Fruit fly (Drosophila melanogaster) whole organism, embryonic: ENCODE results near the gene Tm1.
A peak's percentile ranks its signal among the peaks of the same experiment; 100 is the strongest.

Experiments used
- C15 ChIP-seq: fragments of 200-800 bp; sonication (Bioruptor generic); IDR thresholded peaks from 3 replicates; pipeline ENCODE4 v1.3.6; 2022; ENCODE audit warnings: missing biosample characterization, missing genetic modification characterization
- CG10366 ChIP-seq: fragments of 200-800 bp; sonication (Bioruptor generic); IDR thresholded peaks from 2 replicates; pipeline ENCODE4 v1.3.6; 2022; ENCODE audit warnings: missing biosample characterization, missing genetic modification characterization
- CG11093 ChIP-seq: fragments of 200-800 bp; sonication (Bioruptor generic); IDR thresholded peaks from 3 replicates; pipeline ENCODE4 v1.3.6; 2022; ENCODE audit warnings: missing biosample characterization, missing genetic modification characterization
- CG12391 ChIP-seq: fragments of 200-800 bp; sonication (Bioruptor generic); optimal IDR thresholded peaks from 3 replicates; lab custom pipeline; 2018; ENCODE audit warnings: missing biosample characterization, mild to moderate bottlenecking, missing genetic modification characterization, moderate library complexity
- CG13775 ChIP-seq: fragments of 200-800 bp; sonication (Bioruptor generic); optimal IDR thresholded peaks from 3 replicates; lab custom pipeline; 2017; ENCODE audit warnings: missing biosample characterization, mild to moderate bottlenecking, missing genetic modification characterization
- CG1529 ChIP-seq: fragments of 200-800 bp; sonication (Bioruptor generic); optimal IDR thresholded peaks from 3 replicates; lab custom pipeline; 2018; ENCODE audit warnings: missing biosample characterization, missing genetic modification characterization
- CG1647 ChIP-seq: fragments of 200-800 bp; sonication (Bioruptor generic); optimal IDR thresholded peaks from 3 replicates; lab custom pipeline; 2016; ENCODE audit warnings: missing biosample characterization, missing genetic modification characterization
- CG16813 ChIP-seq: fragments of 200-800 bp; sonication (Bioruptor generic); IDR thresholded peaks from 3 replicates; pipeline ENCODE4 v1.3.6; 2022; ENCODE audit warnings: missing biosample characterization, missing genetic modification characterization; ENCODE audit not compliant: partially characterized antibody
- CG17328 ChIP-seq: fragments of 200-800 bp; sonication (Bioruptor generic); IDR thresholded peaks from 2 replicates; pipeline ENCODE4 v1.3.6; 2022; ENCODE audit warnings: missing biosample characterization, missing genetic modification characterization
- CG18262 ChIP-seq: fragments of 200-800 bp; optimal IDR thresholded peaks from 3 replicates; lab custom pipeline; 2019; ENCODE audit warnings: missing biosample characterization, mild to moderate bottlenecking, missing genetic modification characterization, moderate library complexity
- CG34224 ChIP-seq: fragments of 200-800 bp; sonication (Bioruptor generic); IDR thresholded peaks from 3 replicates; pipeline ENCODE4 v1.3.6; 2022; ENCODE audit warnings: missing biosample characterization, missing genetic modification characterization; ENCODE audit not compliant: partially characterized antibody
- CG3838 ChIP-seq: fragments of 200-800 bp; sonication (Bioruptor generic); optimal IDR thresholded peaks from 3 replicates; lab custom pipeline; 2016; ENCODE audit warnings: missing biosample characterization, missing genetic modification characterization
- CG3847 ChIP-seq: fragments of 200-800 bp; sonication (Bioruptor generic); IDR thresholded peaks from 2 replicates; pipeline ENCODE4 v1.3.6; 2022; ENCODE audit warnings: missing biosample characterization, missing genetic modification characterization
- CG4820 ChIP-seq: fragments of 200-800 bp; sonication (Bioruptor generic); optimal IDR thresholded peaks from 3 replicates; lab custom pipeline; 2016; ENCODE audit warnings: missing biosample characterization, missing genetic modification characterization
- CG4854 ChIP-seq: fragments of 200-800 bp; sonication (Bioruptor generic); optimal IDR thresholded peaks from 2 replicates; lab custom pipeline; 2016; ENCODE audit warnings: missing biosample characterization, missing genetic modification characterization, inconsistent platforms
- CG6813 ChIP-seq: fragments of 200-800 bp; sonication (Bioruptor generic); optimal IDR thresholded peaks from 2 replicates; lab custom pipeline; 2017; ENCODE audit warnings: missing biosample characterization, missing genetic modification characterization, mild to moderate bottlenecking, moderate library complexity, missing genetic modification reagents
- CG7357 ChIP-seq: fragments of 200-800 bp; sonication (Bioruptor generic); IDR thresholded peaks from 3 replicates; pipeline ENCODE4 v1.3.6; 2022; ENCODE audit warnings: missing biosample characterization, missing genetic modification characterization
- CG7372 ChIP-seq: fragments of 200-800 bp; sonication (Bioruptor generic); IDR thresholded peaks from 2 replicates; pipeline ENCODE4 v1.3.6; 2022; ENCODE audit warnings: missing biosample characterization, missing genetic modification characterization
- Drgx ChIP-seq: fragments of 200-800 bp; sonication (Bioruptor generic); IDR thresholded peaks from 2 replicates; pipeline ENCODE4 v1.3.6; 2022; ENCODE audit warnings: missing biosample characterization, missing genetic modification characterization
- Fer1 ChIP-seq: fragments of 200-800 bp; sonication (Bioruptor generic); optimal IDR thresholded peaks from 2 replicates; lab custom pipeline; 2017; ENCODE audit warnings: missing biosample characterization, mild to moderate bottlenecking, missing genetic modification characterization
- Fer3 ChIP-seq: fragments of 200-800 bp; sonication (Bioruptor generic); optimal IDR thresholded peaks from 2 replicates; lab custom pipeline; 2018; ENCODE audit warnings: missing biosample characterization, mild to moderate bottlenecking, missing genetic modification characterization, moderate library complexity
- Gug ChIP-seq: fragments of 200-800 bp; sonication (Bioruptor generic); IDR thresholded peaks from 4 replicates; pipeline ENCODE4 v1.3.6; 2022; ENCODE audit warnings: missing biosample characterization, missing genetic modification characterization
- HLH54F ChIP-seq: fragments of 200-800 bp; sonication (Bioruptor generic); optimal IDR thresholded peaks from 3 replicates; lab custom pipeline; 2016; ENCODE audit warnings: missing biosample characterization, missing genetic modification characterization
- HmgD ChIP-seq: fragments of 200-800 bp; sonication (Bioruptor generic); optimal IDR thresholded peaks from 3 replicates; lab custom pipeline; 2016; ENCODE audit warnings: missing biosample characterization, missing genetic modification characterization
- Hsf ChIP-seq: fragments of 200-800 bp; sonication (Bioruptor generic); optimal IDR thresholded peaks from 3 replicates; lab custom pipeline; 2016; ENCODE audit warnings: missing biosample characterization, missing genetic modification characterization
- NC2β ChIP-seq: fragments of 200-800 bp; sonication (Bioruptor generic); optimal IDR thresholded peaks from 2 replicates; lab custom pipeline; 2016; ENCODE audit warnings: missing biosample characterization, missing genetic modification characterization
- Nf-YA ChIP-seq: fragments of 200-800 bp; sonication (Bioruptor generic); IDR thresholded peaks from 2 replicates; pipeline ENCODE4 v1.3.6; 2022; ENCODE audit warnings: missing biosample characterization, missing genetic modification characterization
- NfI ChIP-seq: fragments of 200-800 bp; sonication (Bioruptor generic); optimal IDR thresholded peaks from 3 replicates; lab custom pipeline; 2018; ENCODE audit warnings: missing biosample characterization, mild to moderate bottlenecking, missing genetic modification characterization, moderate library complexity
- Opbp ChIP-seq: fragments of 200-800 bp; sonication (Bioruptor generic); IDR thresholded peaks from 3 replicates; pipeline ENCODE4 v1.3.6; 2022; ENCODE audit warnings: missing biosample characterization, missing genetic modification characterization; ENCODE audit not compliant: partially characterized antibody
- Sin3A ChIP-seq: fragments of >200 bp; optimal IDR thresholded peaks from 2 replicates; lab custom pipeline; 2018
- Sox102F ChIP-seq: fragments of 200-800 bp; sonication (Bioruptor generic); optimal IDR thresholded peaks from 2 replicates; lab custom pipeline; 2018; ENCODE audit warnings: missing biosample characterization, mild to moderate bottlenecking, missing genetic modification characterization, moderate library complexity
- Ssrp ChIP-seq: fragments of 200-800 bp; sonication (Bioruptor generic); optimal IDR thresholded peaks from 2 replicates; lab custom pipeline; 2018; ENCODE audit warnings: missing biosample characterization, mild to moderate bottlenecking, missing genetic modification characterization, moderate library complexity
- Tbp ChIP-seq: fragments of >200 bp; optimal IDR thresholded peaks from 2 replicates; lab custom pipeline; 2018; ENCODE audit warnings: missing biosample characterization, missing genetic modification characterization
- Xrp1 ChIP-seq: fragments of 200-800 bp; sonication (Bioruptor generic); IDR thresholded peaks from 2 replicates; pipeline ENCODE4 v1.3.6; 2022; ENCODE audit warnings: missing biosample characterization, missing genetic modification characterization
- cad ChIP-seq: fragments of >200 bp; optimal IDR thresholded peaks from 2 replicates; lab custom pipeline; 2017; ENCODE audit warnings: missing biosample characterization, missing genetic modification characterization
- dati ChIP-seq: fragments of 200-800 bp; sonication (Bioruptor generic); IDR thresholded peaks from 2 replicates; pipeline ENCODE4 v1.3.6; 2022; ENCODE audit warnings: missing biosample characterization, missing genetic modification characterization
- dpn ChIP-seq, 2 experiments: fragments of 200-800 bp; sonication (Bioruptor generic); optimal IDR thresholded peaks; 3 replicates each; lab custom pipeline; 2016; ENCODE audit warnings: missing biosample characterization in 2 of 2, missing genetic modification characterization in 2 of 2
- emc ChIP-seq: fragments of 200-800 bp; sonication (Bioruptor generic); optimal IDR thresholded peaks from 2 replicates; lab custom pipeline; 2016; ENCODE audit warnings: missing biosample characterization, missing genetic modification characterization
- eyg ChIP-seq: fragments of 200-800 bp; sonication (Bioruptor generic); optimal IDR thresholded peaks from 3 replicates; lab custom pipeline; 2016; ENCODE audit warnings: missing biosample characterization, missing genetic modification characterization
- ftz-f1 ChIP-seq: fragments of 200-800 bp; sonication (Bioruptor generic); optimal IDR thresholded peaks from 2 replicates; lab custom pipeline; 2016; ENCODE audit warnings: missing biosample characterization, missing genetic modification characterization
- gcm ChIP-seq: fragments of 200-800 bp; sonication (Bioruptor generic); optimal IDR thresholded peaks from 2 replicates; lab custom pipeline; 2019; ENCODE audit warnings: missing biosample characterization, mild to moderate bottlenecking, missing genetic modification characterization, moderate library complexity
- hkb ChIP-seq, 2 experiments: fragments of 200-800 bp in 1 of 2; fragments of >200 bp in 1 of 2; sonication (Bioruptor generic) in 1 of 2; IDR thresholded peaks in 1 of 2; optimal IDR thresholded peaks in 1 of 2; 2 replicates each; pipeline versions ENCODE4 v1.3.6 to Lab custom; 2017 to 2022; ENCODE audit warnings: missing biosample characterization in 1 of 2, missing genetic modification characterization in 1 of 2
- hth ChIP-seq: fragments of >200 bp; optimal IDR thresholded peaks from 2 replicates; lab custom pipeline; 2017; ENCODE audit warnings: inconsistent platforms
- kah ChIP-seq: fragments of 200-800 bp; sonication (Bioruptor generic); optimal IDR thresholded peaks from 2 replicates; lab custom pipeline; 2018; ENCODE audit warnings: missing biosample characterization, mild to moderate bottlenecking, missing genetic modification characterization
- lab ChIP-seq: fragments of 200-800 bp; sonication (Bioruptor generic); optimal IDR thresholded peaks from 3 replicates; lab custom pipeline; 2017; ENCODE audit warnings: missing biosample characterization, missing genetic modification characterization, mild to moderate bottlenecking, moderate library complexity, missing genetic modification reagents
- lmd ChIP-seq: fragments of 200-800 bp; sonication (Bioruptor generic); IDR thresholded peaks from 2 replicates; pipeline ENCODE4 v1.3.6; 2022; ENCODE audit warnings: missing biosample characterization, missing genetic modification characterization
- pan ChIP-seq, 4 experiments: fragments of >200 bp in 3 of 4; fragments of 200-800 bp in 1 of 4; sonication (Bioruptor generic) in 1 of 4; optimal IDR thresholded peaks in 3 of 4; IDR thresholded peaks in 1 of 4; 2 replicates each; pipeline versions ENCODE4 v1.3.6 to Lab custom; 2017 to 2022; ENCODE audit warnings: missing biosample characterization in 2 of 4, missing genetic modification characterization in 2 of 4, mixed read lengths in 1 of 4
- ranshi ChIP-seq: fragments of 200-800 bp; sonication (Bioruptor generic); IDR thresholded peaks from 2 replicates; pipeline ENCODE4 v1.3.6; 2022; ENCODE audit warnings: missing biosample characterization, missing genetic modification characterization
- salm ChIP-seq: fragments of 200-800 bp; sonication (Bioruptor generic); optimal IDR thresholded peaks from 2 replicates; lab custom pipeline; 2018; ENCODE audit warnings: missing biosample characterization, mild to moderate bottlenecking, missing genetic modification characterization
- tap ChIP-seq: fragments of 200-800 bp; optimal IDR thresholded peaks from 3 replicates; lab custom pipeline; 2019; ENCODE audit warnings: missing biosample characterization, mild to moderate bottlenecking, missing genetic modification characterization, moderate library complexity
- zfh1 ChIP-seq: fragments of 200-800 bp; sonication (Bioruptor generic); IDR thresholded peaks from 3 replicates; pipeline ENCODE4 v1.3.6; 2022; ENCODE audit warnings: missing biosample characterization, missing genetic modification characterization

Gene Tm1

DNA sequence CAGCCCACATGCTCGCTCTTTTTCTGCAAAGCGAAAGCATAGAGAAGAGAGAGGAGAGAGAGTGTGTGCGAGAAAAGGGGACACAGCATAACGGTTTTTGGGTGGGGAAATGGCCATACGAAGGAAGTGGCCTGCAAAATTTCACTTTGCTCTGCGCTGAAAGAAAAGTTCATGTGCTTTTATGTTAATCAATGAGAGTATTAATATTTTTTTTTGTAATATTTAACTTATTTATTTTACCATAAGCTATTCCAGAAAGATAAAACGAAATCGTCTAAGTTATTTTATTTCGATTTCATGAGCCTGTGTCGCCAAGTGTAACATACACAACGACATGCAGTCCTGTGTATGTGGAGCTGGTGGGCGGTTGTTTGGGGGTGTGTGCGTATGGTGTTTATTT lies 27.6 kb upstream of the Tm1 start (continued):
- TF ChIP-seq Sin3A (lab: Kevin White, UChicago) (no peak), hkb (optimal IDR thresholded peaks at IDR 0.05; lab: Kevin White, UChicago) (no peak), hkb (GFP tag; IDR thresholded peaks at IDR 0.05; lab: Robert Waterston, UW) (peak; percentile 85), NC2β (GFP tag; lab: Kevin White, UChicago) (no peak), dati (GFP tag; lab: Robert Waterston, UW) (peak; percentile 49; the same call in 1 of the 2 replicates), zfh1 (GFP tag; lab: Robert Waterston, UW) (0 out of 3 replicates have a peak, but pooled peaks have one; percentile 45), lmd (peak; percentile 65), CG12391 (tag; lab: Kevin White, UChicago) (peak; percentile 80), CG34224 (no peak), emc (GFP tag; lab: Kevin White, UChicago) (no peak), ranshi (GFP tag; lab: Robert Waterston, UW) (peak; percentile 72), CG16813 (no peak), kah (GFP tag; lab: Kevin White, UChicago) (no peak), CG7357 (GFP tag; lab: Robert Waterston, UW) (peak; percentile 48; the same call in 1 of the 3 replicates), Sox102F (GFP tag; lab: Kevin White, UChicago) (no peak), CG4854 (GFP tag; lab: Kevin White, UChicago) (no peak), eyg (GFP tag; lab: Kevin White, UChicago) (no peak), tap (tag; lab: Kevin White, UChicago) (no peak), salm (tag; lab: Kevin White, UChicago) (peak; percentile 14), CG3838 (GFP tag; lab: Kevin White, UChicago) (no peak), CG4820 (GFP tag; lab: Kevin White, UChicago) (no peak), Hsf (GFP tag; lab: Kevin White, UChicago) (peak; percentile 45), CG1647 (GFP tag; lab: Kevin White, UChicago) (no peak), ftz-f1 (GFP tag; lab: Kevin White, UChicago) (no peak), hth (no peak), lab (GFP tag; lab: Kevin White, UChicago) (peak; percentile 92), Tbp (GFP tag; lab: Kevin White, UChicago) (no peak), Fer1 (GFP tag; lab: Kevin White, UChicago) (peak; percentile 89), CG17328 (GFP tag; lab: Robert Waterston, UW) (peak; percentile 76), Drgx (peak; percentile 71), HmgD (GFP tag; lab: Kevin White, UChicago) (no peak), Gug (GFP tag; lab: Robert Waterston, UW) (peak; percentile 67), Xrp1 (GFP tag; lab: Robert Waterston, UW) (peak; percentile 81), Opbp (GFP tag; lab: Robert Waterston, UW) (no peak), CG11093 (GFP tag; lab: Robert Waterston, UW) (peak; percentile 63; the same call in 2 of the 3 replicates), dpn (GFP tag; optimal IDR thresholded peaks at IDR 0.05; lab: Kevin White, UChicago) (peak in 1 of 2 experiments; percentile 49), cad (no peak), CG13775 (GFP tag; lab: Kevin White, UChicago) (peak; percentile 66), CG7372 (peak; percentile 60), Fer3 (tag; lab: Kevin White, UChicago) (peak; percentile 74), gcm (GFP tag; lab: Kevin White, UChicago) (no peak), pan (optimal IDR thresholded peaks at IDR 0.05; lab: Kevin White, UChicago) (no peak), pan (GFP tag; optimal IDR thresholded peaks at IDR 0.05 in 1 of 2, IDR thresholded peaks at IDR 0.05 in 1 of 2) (peak in 1 of 2 experiments; percentile 75), CG6813 (GFP tag; lab: Kevin White, UChicago) (peak; percentile 66), Nf-YA (no peak), CG1529 (GFP tag; lab: Kevin White, UChicago) (no peak), NfI (peak; percentile 74), Ssrp (tag; lab: Kevin White, UChicago) (peak; percentile 5), CG18262 (tag; lab: Kevin White, UChicago) (no peak), CG3847 (GFP tag; lab: Robert Waterston, UW) (peak; percentile 51), HLH54F (GFP tag; lab: Kevin White, UChicago) (peak; percentile 32), C15 (GFP tag; lab: Robert Waterston, UW) (0 out of 3 replicates have a peak, but pooled peaks have one; percentile 26), CG10366 (peak; percentile 81)
